Worm (Caenorhabditis elegans) whole organism, L3 larva: Measurements from ENCODE around the gene C25E10.13.

Experiments used
- ZK546.5 ChIP-seq: sonication (generic microtip); optimal IDR thresholded peaks from 2 replicates; lab custom pipeline; 2017; ENCODE audit warnings: missing biosample characterization, missing genetic modification characterization
- ama-1 ChIP-seq: fragments of 150-350 bp; optimal IDR thresholded peaks from 2 replicates; lab custom pipeline; 2018
- ceh-9 ChIP-seq: sonication (generic microtip); optimal IDR thresholded peaks from 2 replicates; lab custom pipeline; 2018; ENCODE audit warnings: missing biosample characterization, missing genetic modification characterization
- fkh-10 ChIP-seq: sonication (generic microtip); optimal IDR thresholded peaks from 2 replicates; lab custom pipeline; 2017; ENCODE audit warnings: missing biosample characterization, missing genetic modification reagents, missing genetic modification characterization
- jun-1 ChIP-seq: fragments of 150-350 bp; optimal IDR thresholded peaks from 2 replicates; lab custom pipeline; 2014; ENCODE audit warnings: missing biosample characterization, missing genetic modification reagents, missing genetic modification characterization
- nfya-1 ChIP-seq: sonication (generic microtip); optimal IDR thresholded peaks from 2 replicates; lab custom pipeline; 2017; ENCODE audit warnings: missing genetic modification characterization, mild to moderate bottlenecking, missing compliant biosample characterization, antibody characterized with exemption, moderate library complexity; ENCODE audit not compliant: insufficient read depth
- nhr-11 ChIP-seq: fragments of 150-350 bp; optimal IDR thresholded peaks from 2 replicates; lab custom pipeline; 2014; ENCODE audit warnings: missing biosample characterization, missing genetic modification characterization
- nhr-23 ChIP-seq: fragments of 150-350 bp; optimal IDR thresholded peaks from 2 replicates; lab custom pipeline; 2014; ENCODE audit warnings: missing biosample characterization, missing genetic modification reagents, missing genetic modification characterization
- nhr-237 ChIP-seq: fragments of 150-350 bp; optimal IDR thresholded peaks from 2 replicates; lab custom pipeline; 2014; ENCODE audit warnings: missing biosample characterization, missing genetic modification characterization
- nhr-77 ChIP-seq: fragments of 150-350 bp; optimal IDR thresholded peaks from 2 replicates; lab custom pipeline; 2014; ENCODE audit warnings: missing biosample characterization, missing genetic modification characterization
- snpc-4 ChIP-seq: fragments of 150-350 bp; optimal IDR thresholded peaks from 2 replicates; lab custom pipeline; 2014; ENCODE audit warnings: missing biosample characterization, missing genetic modification characterization
- unc-39 ChIP-seq: sonication (generic microtip); optimal IDR thresholded peaks from 4 replicates; lab custom pipeline; 2017; ENCODE audit warnings: missing biosample characterization, missing genetic modification characterization
- zag-1 ChIP-seq: fragments of 150-350 bp; optimal IDR thresholded peaks from 2 replicates; lab custom pipeline; 2014; ENCODE audit warnings: missing biosample characterization, missing genetic modification characterization

DNA sequence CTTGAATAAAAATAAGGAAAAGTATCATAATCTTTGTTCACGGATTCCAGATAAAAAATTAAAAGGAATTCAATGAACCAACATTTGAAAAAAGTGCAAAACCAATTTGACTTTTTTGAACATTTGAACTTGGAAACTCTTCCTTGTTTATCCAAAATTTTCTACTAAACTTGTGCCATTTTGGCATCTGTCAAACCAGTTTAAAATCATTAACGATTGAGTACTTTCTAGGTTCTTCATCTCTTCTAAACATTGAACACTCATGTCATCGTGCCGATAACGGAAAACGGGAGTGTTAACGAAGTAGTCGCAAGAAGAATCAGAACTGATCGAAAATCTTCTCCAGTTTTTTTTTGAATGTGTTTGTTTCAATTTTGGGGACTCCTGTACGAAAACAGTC, 24.7 kb downstream of the C25E10.13 start:
- TF ChIP-seq nhr-237 (tag; lab: Kevin White, UChicago) (no peak), unc-39 (tag; lab: Kevin White, UChicago) (no peak), zag-1 (no peak), ZK546.5 (no peak), snpc-4 (tag; lab: Kevin White, UChicago) (no peak), jun-1 (tag; lab: Kevin White, UChicago) (no peak), nfya-1 (tag; lab: Kevin White, UChicago) (no peak), nhr-11 (tag; lab: Kevin White, UChicago) (no peak), nhr-77 (tag; lab: Kevin White, UChicago) (no peak), ceh-9 (tag; lab: Kevin White, UChicago) (no peak), nhr-23 (tag; lab: Kevin White, UChicago) (peak; percentile 37), fkh-10 (no peak), ama-1 (lab: Kevin White, UChicago) (no peak)
